Fruit fly (Drosophila melanogaster) whole organism, larva: ENCODE results near the gene CG9626.

ENCODE experiments used
- noc ChIP-seq: fragments of 200-800 bp; sonication (Bioruptor generic); optimal IDR thresholded peaks from 3 replicates; lab custom pipeline; 2019; ENCODE audit warnings: missing biosample characterization, mild to moderate bottlenecking, missing genetic modification characterization, moderate library complexity

Gene CG9626

DNA sequence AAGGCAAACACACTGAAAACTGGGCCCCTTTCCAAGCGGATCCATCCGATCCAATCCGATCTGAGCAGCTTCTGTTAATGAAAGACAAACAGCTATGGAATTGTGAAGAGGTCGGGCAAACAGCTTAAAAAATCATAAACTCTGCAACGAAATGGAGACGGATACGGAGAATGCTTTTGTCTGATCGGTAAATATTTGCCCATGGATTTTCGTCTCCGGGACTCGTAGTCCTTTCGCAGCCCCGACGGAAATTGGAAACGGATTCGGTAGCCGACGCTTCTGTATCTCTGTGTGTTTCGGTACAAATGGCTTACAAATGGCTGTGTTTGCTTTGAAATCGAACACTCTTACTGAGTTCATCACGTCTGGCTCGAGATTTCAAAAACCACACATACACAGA lies 26.1 kb upstream of the CG9626 start:
- TF ChIP-seq noc (tag; lab: Kevin White, UChicago) = no peak

DNA sequence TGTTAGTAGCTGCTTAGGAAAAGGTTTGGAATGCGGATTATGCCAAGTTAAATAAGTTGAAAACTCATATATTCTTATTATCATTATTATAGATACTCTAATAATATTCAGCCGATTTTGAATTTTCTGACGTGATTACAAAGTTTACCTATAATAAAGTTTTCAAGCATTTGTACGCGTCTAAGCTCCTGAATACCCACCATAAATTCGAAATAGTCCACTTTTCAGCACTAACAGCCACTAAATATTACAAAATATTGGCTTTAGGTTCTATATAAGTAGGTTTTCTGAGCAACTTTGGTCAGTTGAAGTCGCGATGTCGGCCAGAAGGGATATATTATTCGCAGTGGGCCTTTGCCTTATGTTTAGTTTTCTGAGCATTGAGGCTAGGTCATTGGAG lies 23.2 kb upstream of the CG9626 start, which contains the start of gene CG7443:
TSS of gene CG7443 (plus strand) at position 301 of the 400 bp plus-strand sequence.
- TF ChIP-seq noc (tag; lab: Kevin White, UChicago) = no peak

DNA sequence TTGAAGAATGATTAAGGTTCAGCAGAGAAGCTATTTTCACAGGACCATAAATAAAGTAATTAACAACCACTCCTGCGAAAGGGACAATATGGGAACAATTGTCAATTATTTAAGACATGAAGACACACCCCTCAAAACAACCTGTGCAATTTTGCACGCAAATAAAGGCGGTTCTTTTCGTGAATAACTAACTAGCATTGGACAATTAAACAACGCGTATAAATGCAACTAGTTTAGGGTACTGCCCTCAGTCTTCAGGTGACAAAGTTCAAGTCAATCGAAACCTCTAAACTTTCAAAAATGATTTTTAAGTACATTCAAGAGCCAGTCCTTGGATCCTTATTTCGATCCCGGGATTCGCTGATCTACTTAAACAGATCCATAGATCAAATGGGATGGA lies 20.7 kb upstream of the CG9626 start, which contains the start of gene Or85a:
TSS of gene Or85a (plus strand) at position 301 of the 400 bp plus-strand sequence.
- no peak for TF ChIP-seq noc (tag; lab: Kevin White, UChicago)

DNA sequence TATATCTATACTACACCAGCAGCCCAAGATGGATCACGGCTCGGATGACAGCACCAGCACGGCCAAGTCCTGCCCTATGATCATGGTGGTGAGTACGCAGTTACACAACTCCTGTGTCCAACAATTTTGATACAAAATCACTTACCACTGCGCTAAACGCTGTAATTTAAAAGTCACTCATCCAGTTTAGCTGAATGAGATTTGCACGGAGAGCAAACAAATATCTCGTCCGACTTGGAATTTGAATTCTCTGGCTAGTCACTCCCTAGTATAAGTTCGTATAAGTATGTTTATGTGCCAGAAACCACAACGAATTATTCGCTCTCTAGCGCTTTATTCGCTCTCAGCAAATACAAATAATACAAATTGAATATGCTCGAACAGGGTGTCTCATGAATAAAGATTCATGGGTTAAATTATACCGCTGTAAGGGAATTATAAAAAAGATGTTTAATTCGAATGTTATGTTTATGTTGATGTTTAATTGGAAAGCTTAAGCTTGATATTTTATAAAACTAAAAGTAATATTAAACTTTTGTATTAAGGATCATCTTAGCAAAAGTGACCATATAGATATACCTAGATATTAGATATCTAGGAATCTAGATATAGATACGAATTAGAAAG lies 17.0 kb upstream of the CG9626 start:
- no peak for TF ChIP-seq noc (tag; lab: Kevin White, UChicago)

DNA sequence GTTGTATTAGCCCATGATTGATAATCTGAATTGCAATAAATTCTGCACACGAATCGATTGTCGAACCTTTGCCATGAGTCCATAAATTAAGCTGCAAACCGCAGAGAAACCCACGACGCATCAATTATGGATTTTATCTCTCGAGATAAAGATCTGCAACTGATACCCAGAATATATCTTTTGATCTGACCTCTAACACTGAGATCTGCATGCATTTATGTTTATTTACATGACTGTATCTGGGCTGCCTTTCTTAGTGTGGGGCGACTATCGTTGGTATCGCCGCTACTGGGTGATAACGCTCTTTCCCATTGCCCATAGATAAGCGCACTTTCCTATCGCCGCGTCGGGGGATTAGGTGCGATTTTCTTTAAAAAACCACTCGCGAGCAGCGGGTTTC lies 16.4 kb upstream of the CG9626 start, which contains the start of gene Ctr1B:
TSS of gene Ctr1B (plus strand) at position 398 of the 400 bp plus-strand sequence.
- TF ChIP-seq noc (tag; lab: Kevin White, UChicago) = peak; percentile 44

DNA sequence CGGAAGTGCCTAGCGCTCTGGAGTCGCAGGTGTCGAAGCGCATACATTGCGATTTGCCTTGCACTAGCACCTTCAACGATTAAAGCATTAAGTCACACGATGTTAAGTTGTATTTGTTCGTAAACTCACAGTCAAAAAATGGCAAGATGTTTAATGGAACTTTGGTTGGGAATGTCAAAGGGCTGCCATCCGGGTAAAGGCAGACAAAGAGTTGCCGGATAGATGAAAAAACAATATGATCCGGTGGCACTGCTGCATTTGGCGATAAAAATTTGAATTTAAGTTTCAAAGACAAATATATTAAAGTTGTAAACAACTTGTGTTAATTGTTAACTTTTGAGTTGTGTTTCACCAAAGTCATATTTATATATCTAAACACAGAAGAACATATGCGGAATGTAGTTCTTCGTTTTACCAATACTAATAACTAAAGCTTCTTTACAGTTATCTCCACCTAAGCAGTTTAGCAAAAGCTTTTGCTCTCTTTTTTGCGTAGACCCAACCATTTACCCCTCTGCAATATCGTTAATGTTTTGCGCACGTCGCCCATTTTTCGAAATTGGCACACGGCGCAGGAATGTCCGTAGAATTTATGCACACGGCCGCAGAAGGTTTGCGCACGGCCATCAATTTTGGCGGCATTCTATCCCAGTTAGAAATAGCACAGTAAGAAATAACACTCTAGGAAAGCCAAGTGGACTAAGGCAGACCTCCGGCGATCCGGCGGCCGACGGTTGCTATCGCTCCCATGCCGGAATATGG lies 15.7 kb upstream of the CG9626 start, which contains the start of gene Coq2:
TSS of gene Coq2 (minus strand) at position 200 of the 762 bp plus-strand sequence.
- no peak for TF ChIP-seq noc (tag; lab: Kevin White, UChicago)

DNA sequence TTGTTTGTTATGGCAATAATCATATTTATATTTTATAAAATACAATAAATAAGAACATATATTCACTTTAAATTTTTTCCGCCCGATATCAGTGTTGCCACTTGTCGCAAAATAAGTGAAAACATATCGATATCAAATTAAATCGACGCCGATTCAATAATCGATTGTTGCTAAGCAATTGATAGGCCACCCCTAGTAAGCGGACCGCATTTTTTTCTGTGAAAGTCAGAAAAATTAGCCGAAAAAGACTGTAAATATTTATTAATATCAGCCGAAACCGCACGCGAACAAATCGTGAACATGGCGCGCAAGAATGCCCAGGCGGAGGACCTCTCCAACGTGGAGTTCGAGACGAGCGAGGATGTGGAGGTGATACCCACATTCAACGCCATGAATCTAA lies 12.3 kb upstream of the CG9626 start, which contains the start of gene CG7483:
TSS of gene CG7483 (plus strand) at position 171 of the 400 bp plus-strand sequence.
- no peak for TF ChIP-seq noc (tag; lab: Kevin White, UChicago)

DNA sequence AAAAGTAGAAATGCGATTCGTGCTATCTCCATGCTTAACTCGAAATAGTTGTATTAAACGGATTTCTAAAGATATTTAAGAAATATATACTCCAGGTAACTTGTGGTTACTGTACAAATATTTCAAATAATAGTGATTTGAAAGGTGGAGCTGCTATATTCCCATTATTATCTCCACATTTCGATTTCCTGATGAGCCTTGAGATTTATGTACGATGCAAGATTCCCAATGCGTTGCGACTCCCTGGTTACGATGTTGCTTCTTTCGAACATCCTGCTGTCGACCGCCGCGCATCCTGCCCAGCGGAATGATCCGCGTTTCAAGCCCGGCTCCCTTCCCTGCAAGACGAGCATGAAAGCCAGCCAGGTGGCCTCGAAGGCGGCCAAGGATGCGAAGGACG lies 11.3 kb upstream of the CG9626 start, which contains the start of the genes CG11694 and CG11698:
TSS of gene CG11694 (minus strand) at position 101 of the 400 bp plus-strand sequence.
TSS of gene CG11698 (plus strand) at position 152 of the 400 bp plus-strand sequence.
- TF ChIP-seq noc (tag; lab: Kevin White, UChicago) = no peak

DNA sequence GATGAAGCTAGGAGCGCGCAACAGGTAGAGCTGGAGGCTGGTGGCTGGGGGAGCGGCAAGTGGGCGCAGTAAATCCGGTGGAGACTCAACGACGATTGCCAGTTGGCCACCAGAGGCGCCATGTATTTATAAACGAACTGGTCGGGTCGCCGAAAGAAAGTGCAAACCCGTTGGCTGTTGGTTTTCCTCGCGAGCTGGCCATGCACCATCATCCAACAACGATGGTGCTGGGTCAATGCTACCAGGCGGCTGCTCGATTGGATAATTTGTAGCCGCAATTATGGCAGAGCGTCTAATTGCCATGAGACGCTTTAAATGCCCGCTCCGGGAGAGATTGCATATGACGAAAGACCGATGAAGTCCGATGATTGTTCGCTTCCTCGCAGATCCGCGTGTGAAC lies 9.9 kb upstream of the CG9626 start, which contains the start of gene CG11693:
TSS of gene CG11693 (minus strand) at position 101 of the 400 bp plus-strand sequence.
- no peak for TF ChIP-seq noc (tag; lab: Kevin White, UChicago)

DNA sequence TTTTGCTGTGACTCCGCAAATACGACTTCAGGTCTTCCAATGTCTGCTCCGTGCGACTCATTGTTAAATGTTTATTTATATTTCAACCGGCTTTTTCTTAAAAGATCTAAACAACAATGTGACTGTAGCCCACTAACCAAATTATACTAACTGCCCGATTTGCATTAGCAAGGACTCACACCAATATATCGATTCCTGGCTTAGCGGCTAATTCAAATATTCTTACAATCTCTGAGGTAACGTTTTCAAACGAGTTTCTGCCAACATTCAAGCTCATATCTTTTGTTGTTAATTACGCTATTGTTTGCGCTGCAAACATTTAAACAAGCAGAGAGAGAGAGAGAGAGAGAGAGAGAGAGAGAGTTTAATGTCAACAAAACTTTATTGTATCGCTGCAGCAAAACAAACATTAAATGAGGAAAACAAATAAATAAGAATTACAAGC lies 7.8 kb upstream of the CG9626 start, which contains the start of gene tex:
TSS of gene tex (minus strand) at position 131 of the 445 bp plus-strand sequence.
- no peak for TF ChIP-seq noc (tag; lab: Kevin White, UChicago)

DNA sequence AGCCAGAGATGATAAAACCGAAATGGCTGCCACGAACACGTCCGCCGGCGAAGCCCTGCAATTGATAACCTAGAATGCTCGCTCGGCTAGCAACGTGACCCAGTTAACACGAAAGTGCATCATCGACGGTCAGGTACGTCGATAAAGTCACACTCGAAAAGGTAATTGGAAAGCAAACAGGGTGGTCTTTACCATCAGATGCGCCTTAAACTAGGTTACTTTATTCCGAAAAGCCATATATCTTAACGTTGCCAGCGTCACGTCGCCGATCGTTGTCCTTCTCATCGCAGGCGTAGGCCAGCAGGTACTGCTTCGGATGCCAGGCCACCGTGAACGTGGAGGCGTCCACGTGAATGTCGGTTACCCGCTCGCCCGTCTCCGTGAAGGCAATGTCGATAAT lies 6.5 kb upstream of the CG9626 start:
- TF ChIP-seq noc (tag; lab: Kevin White, UChicago) = no peak

DNA sequence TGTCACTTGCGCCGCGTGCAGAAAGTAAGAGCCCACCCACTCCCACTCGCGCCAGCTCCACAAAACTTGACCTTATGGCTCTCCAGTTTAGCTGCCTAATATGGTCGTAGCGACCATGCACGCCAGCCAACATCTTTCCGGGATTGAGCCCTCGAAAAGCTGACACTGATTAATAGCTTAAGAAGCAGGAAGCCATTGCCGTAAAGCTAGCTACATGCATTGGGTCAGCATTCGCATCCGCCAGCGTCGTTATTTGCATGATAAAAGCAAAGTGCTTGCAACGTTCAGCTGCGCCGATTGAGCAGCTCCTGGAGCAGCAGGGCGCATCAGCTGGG lies 6.1 kb upstream of the CG9626 start:
- no peak for TF ChIP-seq noc (tag; lab: Kevin White, UChicago)

DNA sequence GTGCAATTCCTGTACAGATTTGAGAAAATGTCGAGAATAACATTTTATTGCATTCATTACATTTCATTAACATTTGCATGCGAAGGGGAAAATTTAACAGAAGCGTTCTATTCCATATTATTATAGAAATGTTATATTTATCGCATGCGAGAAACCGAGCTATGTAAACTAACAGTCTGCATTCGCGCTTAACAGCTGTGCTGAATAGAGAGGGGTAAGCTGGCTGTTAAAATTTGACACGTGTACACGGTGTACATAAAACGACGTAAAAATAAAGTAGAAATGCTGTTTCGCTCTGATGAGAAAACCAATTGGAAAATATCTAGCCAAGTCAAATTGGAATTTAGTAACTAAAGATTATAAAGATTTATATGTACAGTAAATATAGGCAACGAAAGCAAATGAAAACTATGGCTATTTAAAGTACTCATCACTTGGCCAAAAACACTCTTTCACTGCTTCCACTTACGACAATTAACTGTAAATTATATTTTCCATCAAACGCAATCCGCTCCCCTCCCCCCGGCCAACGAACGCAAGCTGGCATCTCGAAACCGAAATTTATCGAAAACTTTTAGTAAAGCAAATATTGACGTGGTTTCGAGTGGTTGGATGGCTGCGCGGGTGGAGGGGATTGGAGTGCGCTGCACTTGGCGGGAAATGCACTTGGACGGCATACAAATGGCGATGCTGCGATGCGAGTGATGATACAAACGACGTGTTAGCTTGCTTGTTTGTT lies 5.6 kb upstream of the CG9626 start:
- TF ChIP-seq noc (tag; lab: Kevin White, UChicago) = no peak

DNA sequence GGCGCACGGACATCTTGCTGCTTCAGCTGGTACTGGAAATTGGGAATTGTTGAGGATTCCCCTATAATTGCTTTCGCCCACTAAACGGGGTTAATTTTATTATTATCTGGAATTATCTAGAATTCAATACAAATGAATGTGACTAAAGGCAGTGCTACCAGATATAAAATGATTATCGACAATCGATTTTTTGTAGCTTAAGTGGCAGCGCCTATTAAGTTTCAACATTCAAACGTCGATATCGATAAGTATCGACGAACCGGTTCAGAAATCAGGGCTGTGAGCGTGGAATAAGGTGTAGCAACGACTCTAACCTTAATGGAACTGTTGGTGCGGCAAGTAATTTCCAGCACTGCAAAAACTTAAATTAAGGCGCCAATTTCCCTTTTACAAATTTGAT lies 4.3 kb upstream of the CG9626 start, which contains the start of gene Sgt1:
TSS of gene Sgt1 (minus strand) at position 165 of the 400 bp plus-strand sequence.
- no peak for TF ChIP-seq noc (tag; lab: Kevin White, UChicago)

DNA sequence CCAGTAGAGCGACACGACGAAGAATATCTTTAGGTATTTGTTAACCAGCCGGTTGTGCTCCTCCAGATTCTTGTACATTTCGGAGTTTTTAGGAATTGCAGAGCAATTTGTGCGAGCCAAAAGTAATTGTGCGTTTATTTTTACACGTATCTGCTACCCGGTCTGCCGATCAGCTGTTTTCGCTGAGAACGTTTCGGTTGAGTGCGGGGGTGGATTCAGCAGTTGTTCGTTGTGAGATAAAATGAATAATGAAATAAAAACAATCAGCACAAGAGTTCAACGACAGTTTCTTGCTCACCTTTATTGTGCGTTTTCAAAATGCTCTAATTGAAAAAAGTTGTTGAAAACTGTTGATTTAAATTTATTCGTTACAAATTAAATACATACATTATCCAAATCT lies 3.1 kb upstream of the CG9626 start, which contains the start of gene nac:
TSS of gene nac (minus strand) at position 176 of the 400 bp plus-strand sequence.
- no peak for TF ChIP-seq noc (tag; lab: Kevin White, UChicago)
